Fruit fly (Drosophila melanogaster): ENCODE data around the gene dpr16.

DNA sequence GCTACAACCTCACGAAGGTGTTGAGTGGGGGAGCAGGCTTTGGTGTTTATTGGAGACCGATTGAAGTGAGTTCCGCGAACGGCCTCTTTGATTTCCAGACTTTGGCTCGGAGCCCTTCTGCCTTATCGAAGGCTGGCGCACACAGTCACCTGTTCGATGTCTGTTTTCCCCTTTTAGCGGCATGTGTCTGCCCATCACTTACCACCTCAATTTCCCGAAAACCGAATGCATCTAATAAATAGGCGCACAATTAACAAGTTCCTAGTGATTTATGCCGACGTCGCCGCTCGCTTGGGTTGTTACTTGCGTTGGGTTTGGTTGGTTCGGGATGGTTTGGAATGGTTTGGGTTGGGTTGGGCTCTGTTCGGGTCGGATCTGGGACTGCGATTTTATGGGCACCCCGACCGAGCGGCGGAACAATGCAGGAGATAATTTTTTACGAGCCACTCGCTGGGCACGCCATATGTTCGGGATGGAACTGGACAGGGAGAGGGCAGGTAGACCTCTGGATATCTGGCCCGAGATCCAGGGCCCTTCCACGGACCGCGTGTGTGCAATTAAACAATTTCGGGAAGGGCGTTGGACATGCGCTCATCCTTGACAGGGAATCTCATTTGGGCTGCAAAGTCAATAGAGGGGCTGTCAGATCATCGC, 41.0 kb upstream of the dpr16 start:
- TF ChIP-seq CG10321 (GFP tag; IDR thresholded peaks at IDR 0.05) (no peak), ash1 (GFP tag; optimal IDR thresholded peaks at IDR 0.05) (no peak), Xrp1 (GFP tag; IDR thresholded peaks at IDR 0.05) (no peak), Eip74EF (GFP tag; optimal IDR thresholded peaks at IDR 0.05) (no peak), CG6765 (GFP tag; optimal IDR thresholded peaks at IDR 0.05) (no peak)

Measured in whole organism, embryonic.